Worm (Caenorhabditis elegans) whole organism, L2 larva: ENCODE results near the gene Y82E9BR.20.

Experiments used
- ama-1 ChIP-seq: fragments of 150-350 bp; optimal IDR thresholded peaks from 2 replicates; lab custom pipeline; 2018; ENCODE audit warnings: inconsistent platforms
- ceh-82 ChIP-seq: fragments of 150-350 bp; optimal IDR thresholded peaks from 2 replicates; lab custom pipeline; 2014; ENCODE audit warnings: missing biosample characterization, missing genetic modification characterization
- crh-2 ChIP-seq: sonication (generic microtip); optimal IDR thresholded peaks from 2 replicates; lab custom pipeline; 2017; ENCODE audit warnings: missing biosample characterization, missing genetic modification characterization
- dmd-4 ChIP-seq: sonication (generic microtip); optimal IDR thresholded peaks from 2 replicates; lab custom pipeline; 2017; ENCODE audit warnings: missing biosample characterization, missing genetic modification characterization
- lin-39 ChIP-seq: fragments of 150-350 bp; optimal IDR thresholded peaks from 2 replicates; lab custom pipeline; 2014; ENCODE audit warnings: missing biosample characterization, missing genetic modification reagents, missing genetic modification characterization
- nhr-12 ChIP-seq: fragments of 150-350 bp; optimal IDR thresholded peaks from 2 replicates; lab custom pipeline; 2014; ENCODE audit warnings: missing biosample characterization, missing genetic modification characterization
- nhr-77 ChIP-seq: fragments of 150-350 bp; optimal IDR thresholded peaks from 2 replicates; lab custom pipeline; 2014; ENCODE audit warnings: missing biosample characterization, missing genetic modification characterization
- peb-1 ChIP-seq: fragments of 150-350 bp; optimal IDR thresholded peaks from 2 replicates; lab custom pipeline; 2014; ENCODE audit warnings: missing biosample characterization, missing genetic modification characterization
- skn-1 ChIP-seq: sonication (generic microtip); optimal IDR thresholded peaks from 2 replicates; lab custom pipeline; 2017; ENCODE audit warnings: missing biosample characterization, missing genetic modification characterization
- snpc-4 ChIP-seq: fragments of 150-350 bp; optimal IDR thresholded peaks from 2 replicates; lab custom pipeline; 2014; ENCODE audit warnings: missing biosample characterization, missing genetic modification characterization
- unc-62 ChIP-seq: fragments of 150-350 bp; optimal IDR thresholded peaks from 2 replicates; lab custom pipeline; 2014; ENCODE audit warnings: missing biosample characterization, missing genetic modification reagents, missing genetic modification characterization
- ztf-1 ChIP-seq: fragments of 200-800 bp; sonication (Bioruptor generic); conservative IDR thresholded peaks from 2 replicates; pipeline ENCODE4 v1.3.6; 2022; ENCODE audit warnings: missing genetic modification characterization, missing compliant biosample characterization
- ztf-11 ChIP-seq: sonication (generic microtip); optimal IDR thresholded peaks from 2 replicates; lab custom pipeline; 2017; ENCODE audit warnings: missing biosample characterization, missing genetic modification characterization

- TF ChIP-seq ztf-11 (tag; lab: Kevin White, UChicago), result no peak
- no peak for TF ChIP-seq crh-2 (tag; lab: Kevin White, UChicago)
- no peak for TF ChIP-seq unc-62 (GFP tag; lab: Kevin White, UChicago)
- no peak for TF ChIP-seq nhr-77 (tag; lab: Kevin White, UChicago)
- TF ChIP-seq ztf-1 (GFP tag; lab: Robert Waterston, UW), result no peak
- TF ChIP-seq ceh-82 (tag; lab: Kevin White, UChicago), result no peak
- no peak for TF ChIP-seq lin-39
- no peak for TF ChIP-seq nhr-12 (tag; lab: Kevin White, UChicago)
- TF ChIP-seq skn-1, result no peak
- no peak for TF ChIP-seq peb-1
- TF ChIP-seq snpc-4, result no peak
- TF ChIP-seq dmd-4 (tag; lab: Kevin White, UChicago), result no peak
- no peak for TF ChIP-seq ama-1
Measured at ce11 chrIII:1391752-1392151, 17.5 kb downstream of the Y82E9BR.20 start, which contains the start of gene pals-17.
